Fruit fly (Drosophila melanogaster) whole organism: Measurements from ENCODE around the gene Dpy-30L1.

ENCODE experiments used
- Dll ChIP-seq: fragments of >200 bp; optimal IDR thresholded peaks from 2 replicates; lab custom pipeline; 2017
- usp ChIP-seq: fragments of >200 bp; optimal IDR thresholded peaks from 2 replicates; lab custom pipeline; 2017; ENCODE audit warnings: missing biosample characterization, missing genetic modification characterization, mixed read lengths

DNA sequence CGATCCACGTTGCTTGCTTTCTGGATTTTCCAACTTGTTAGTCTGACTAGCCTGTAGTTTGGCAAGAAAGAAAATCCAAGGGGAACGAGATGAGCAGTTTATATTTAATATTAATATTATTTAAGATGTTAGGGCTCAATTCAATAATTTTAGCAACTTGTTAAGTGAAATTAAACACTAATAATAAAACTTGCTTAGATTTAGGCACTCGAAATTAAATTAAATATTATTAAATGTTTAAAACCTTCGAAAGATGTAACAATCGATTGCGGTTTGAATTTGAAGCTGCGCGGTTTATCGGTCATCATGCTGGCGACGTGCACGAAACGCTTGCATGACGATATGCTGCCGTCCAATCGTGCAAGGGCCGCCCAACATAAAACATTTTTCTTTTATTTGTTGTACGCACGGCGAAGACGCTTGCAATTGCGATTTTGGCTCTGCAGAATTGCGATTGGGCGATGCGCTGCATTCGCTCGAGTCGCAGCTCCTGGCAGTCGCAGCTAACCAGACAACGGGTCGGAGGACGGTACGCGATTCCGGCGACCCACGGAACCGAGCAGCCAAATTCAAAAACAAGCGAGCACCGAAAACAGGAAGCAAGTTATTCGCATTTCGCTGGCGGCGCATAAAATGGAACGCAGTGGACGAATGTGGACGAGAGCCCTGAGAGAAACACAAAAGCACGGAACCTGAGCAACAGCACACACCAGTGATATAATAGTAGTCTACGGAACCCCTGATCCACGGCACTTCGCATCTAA is 4.7 kb downstream of the Dpy-30L1 start, which contains the start of the genes Vha16-5 and CG12299:
- TF ChIP-seq usp (GFP tag; lab: Kevin White, UChicago) (no peak), Dll (lab: Kevin White, UChicago) (no peak)
